Worm (Caenorhabditis elegans) whole organism, dauer: ENCODE data around the gene B0280.7.

ENCODE experiments used
- unc-62 ChIP-seq: sonication (generic microtip); optimal IDR thresholded peaks from 2 replicates; lab custom pipeline; 2017; ENCODE audit warnings: missing biosample characterization, missing genetic modification reagents, missing genetic modification characterization

Gene B0280.7

ce11 chrIII:7111793-7112192 lies at the start of gene B0280.7:
TSS of gene B0280.7 (minus strand) at chrIII:7111893.
- no peak for TF ChIP-seq unc-62 (GFP tag; lab: Kevin White, UChicago)

ce11 chrIII:7161055-7161454 lies 49.4 kb upstream of the B0280.7 start, which contains the start of gene rnp-7:
TSS of gene rnp-7 (minus strand) at chrIII:7161155.
- TF ChIP-seq unc-62 (GFP tag; lab: Kevin White, UChicago), result no peak

ce11 chrIII:7159246-7159645 lies 47.6 kb upstream of the B0280.7 start:
- no peak for TF ChIP-seq unc-62 (GFP tag; lab: Kevin White, UChicago)

- no peak for TF ChIP-seq unc-62 (GFP tag; lab: Kevin White, UChicago)
These were observed 47.0 kb upstream of the B0280.7 start, which contains the start of gene nuo-4 for ce11 chrIII:7158709-7159108. TSS of gene nuo-4 (minus strand) at chrIII:7158809.

- no peak for TF ChIP-seq unc-62 (GFP tag; lab: Kevin White, UChicago)
These were observed 43.9 kb upstream of the B0280.7 start for ce11 chrIII:7155631-7156030.

- TF ChIP-seq unc-62 (GFP tag; lab: Kevin White, UChicago), result no peak
These were observed 42.8 kb upstream of the B0280.7 start for ce11 chrIII:7154526-7154925.

- no peak for TF ChIP-seq unc-62 (GFP tag; lab: Kevin White, UChicago)
These were observed 42.1 kb upstream of the B0280.7 start, which contains the start of gene ogt-1 for ce11 chrIII:7153747-7154238. TSS of gene ogt-1 (minus strand) at chrIII:7153797.

ce11 chrIII:7152569-7152968 lies 40.9 kb upstream of the B0280.7 start:
- TF ChIP-seq unc-62 (GFP tag; lab: Kevin White, UChicago), result no peak

ce11 chrIII:7150162-7150561 lies 38.5 kb upstream of the B0280.7 start:
- TF ChIP-seq unc-62 (GFP tag; lab: Kevin White, UChicago), result no peak

ce11 chrIII:7148191-7148590 lies 36.5 kb upstream of the B0280.7 start:
- no peak for TF ChIP-seq unc-62 (GFP tag; lab: Kevin White, UChicago)

- no peak for TF ChIP-seq unc-62 (GFP tag; lab: Kevin White, UChicago)
These were observed 34.6 kb upstream of the B0280.7 start for ce11 chrIII:7146341-7146740.

- no peak for TF ChIP-seq unc-62 (GFP tag; lab: Kevin White, UChicago)
These were observed 33.1 kb upstream of the B0280.7 start, which contains the start of gene glr-2 for ce11 chrIII:7144749-7145148. TSS of gene glr-2 (minus strand) at chrIII:7144959.

- no peak for TF ChIP-seq unc-62 (GFP tag; lab: Kevin White, UChicago)
These were observed 30.5 kb upstream of the B0280.7 start for ce11 chrIII:7142172-7142601.

ce11 chrIII:7141285-7141715 lies 29.6 kb upstream of the B0280.7 start:
- no peak for TF ChIP-seq unc-62 (GFP tag; lab: Kevin White, UChicago)

- TF ChIP-seq unc-62 (GFP tag; lab: Kevin White, UChicago), result no peak
These were observed 28.6 kb upstream of the B0280.7 start for ce11 chrIII:7140228-7140710.

ce11 chrIII:7138178-7138577 lies 26.5 kb upstream of the B0280.7 start, which contains the start of gene B0280.11:
TSS of gene B0280.11 (minus strand) at chrIII:7138278.
- no peak for TF ChIP-seq unc-62 (GFP tag; lab: Kevin White, UChicago)

ce11 chrIII:7136015-7136414 lies 24.3 kb upstream of the B0280.7 start, which contains the start of gene B0280.17:
TSS of gene B0280.17 (minus strand) at chrIII:7136115.
- TF ChIP-seq unc-62 (GFP tag; lab: Kevin White, UChicago), result no peak
